Worm (Caenorhabditis elegans) whole organism, L4/young adult: ENCODE measurements around the gene K12H6.6.

Experiments
- W03F9.2 ChIP-seq: fragments of 150-350 bp; optimal IDR thresholded peaks from 2 replicates; lab custom pipeline; 2014; ENCODE audit warnings: missing biosample characterization, missing genetic modification characterization
- dao-5 ChIP-seq: sonication (generic microtip); optimal IDR thresholded peaks from 2 replicates; lab custom pipeline; 2016; ENCODE audit warnings: missing genotype, missing genetic modification characterization, moderate library complexity, missing compliant biosample characterization
- him-1 ChIP-seq: sonication (generic microtip); optimal IDR thresholded peaks from 2 replicates; lab custom pipeline; 2016; ENCODE audit warnings: missing genotype, missing genetic modification reagents, missing genetic modification characterization, missing compliant biosample characterization

ce11 chrII:2856114-2856513 is 25.1 kb upstream of the K12H6.6 start:
- TF ChIP-seq dao-5 (no peak), W03F9.2 (tag; lab: Kevin White, UChicago) (no peak), him-1 (tag; lab: Kevin White, UChicago) (no peak)
